Fruit fly (Drosophila melanogaster) whole organism, embryonic: Measurements from ENCODE around the gene kat-60L1.

Source experiments
- B-H1 ChIP-seq: fragments of 200-800 bp; sonication (Bioruptor generic); IDR thresholded peaks from 3 replicates; pipeline ENCODE4 v1.3.6; 2022; ENCODE audit warnings: missing biosample characterization, missing genetic modification characterization
- BtbVII ChIP-seq: fragments of 200-800 bp; sonication (Bioruptor generic); optimal IDR thresholded peaks from 3 replicates; lab custom pipeline; 2017; ENCODE audit warnings: missing biosample characterization, mild to moderate bottlenecking, missing genetic modification characterization
- C15 ChIP-seq: fragments of 200-800 bp; sonication (Bioruptor generic); IDR thresholded peaks from 3 replicates; pipeline ENCODE4 v1.3.6; 2022; ENCODE audit warnings: missing biosample characterization, missing genetic modification characterization
- CG1024 ChIP-seq: fragments of 200-800 bp; sonication (Bioruptor generic); IDR thresholded peaks from 2 replicates; pipeline ENCODE4 v1.3.6; 2022; ENCODE audit warnings: missing biosample characterization, missing genetic modification characterization
- CG11456 ChIP-seq: fragments of 200-800 bp; sonication (Bioruptor generic); IDR thresholded peaks from 3 replicates; pipeline ENCODE4 v1.3.6; 2022; ENCODE audit warnings: missing biosample characterization, missing genetic modification characterization
- CG11696 ChIP-seq: fragments of 200-800 bp; sonication (Bioruptor generic); IDR thresholded peaks from 2 replicates; pipeline ENCODE4 v1.3.6; 2022; ENCODE audit warnings: missing biosample characterization, missing genetic modification characterization
- CG12155 ChIP-seq: fragments of 200-800 bp; sonication (Bioruptor generic); optimal IDR thresholded peaks from 3 replicates; lab custom pipeline; 2016; ENCODE audit warnings: missing biosample characterization, missing genetic modification characterization
- CG13123 ChIP-seq: fragments of 200-800 bp; sonication (Bioruptor generic); optimal IDR thresholded peaks from 2 replicates; lab custom pipeline; 2016; ENCODE audit warnings: missing biosample characterization, missing genetic modification characterization
- CG13424 ChIP-seq: fragments of 200-800 bp; sonication (Bioruptor generic); optimal IDR thresholded peaks from 2 replicates; lab custom pipeline; 2019; ENCODE audit warnings: missing biosample characterization, mild to moderate bottlenecking, missing genetic modification characterization, moderate library complexity
- CG13894 ChIP-seq: fragments of 200-800 bp; sonication (Bioruptor generic); optimal IDR thresholded peaks from 3 replicates; lab custom pipeline; 2018; ENCODE audit warnings: missing biosample characterization, mild to moderate bottlenecking, missing genetic modification characterization, moderate library complexity
- CG14441 ChIP-seq: fragments of 200-800 bp; sonication (Bioruptor generic); IDR thresholded peaks from 2 replicates; pipeline ENCODE4 v1.3.6; 2022; ENCODE audit warnings: missing biosample characterization, missing genetic modification characterization
- CG16815 ChIP-seq: fragments of 200-800 bp; sonication (Bioruptor generic); optimal IDR thresholded peaks from 3 replicates; lab custom pipeline; 2017; ENCODE audit warnings: missing biosample characterization, mild to moderate bottlenecking, missing genetic modification characterization
- CG1792 ChIP-seq: fragments of 200-800 bp; sonication (Bioruptor generic); optimal IDR thresholded peaks from 2 replicates; lab custom pipeline; 2016; ENCODE audit warnings: missing biosample characterization, missing genetic modification characterization
- CG3163 ChIP-seq: fragments of 200-800 bp; sonication (Bioruptor generic); optimal IDR thresholded peaks from 3 replicates; lab custom pipeline; 2016; ENCODE audit warnings: missing biosample characterization, missing genetic modification characterization
- CG32772 ChIP-seq: fragments of 200-800 bp; sonication (Bioruptor generic); IDR thresholded peaks from 2 replicates; pipeline ENCODE4 v1.3.6; 2022; ENCODE audit warnings: missing biosample characterization, missing genetic modification characterization
- CG34376 ChIP-seq: fragments of 200-800 bp; sonication (Bioruptor generic); optimal IDR thresholded peaks from 2 replicates; lab custom pipeline; 2018; ENCODE audit warnings: missing biosample characterization, mild to moderate bottlenecking, missing genetic modification characterization
- CG3847 ChIP-seq: fragments of 200-800 bp; sonication (Bioruptor generic); IDR thresholded peaks from 2 replicates; pipeline ENCODE4 v1.3.6; 2022; ENCODE audit warnings: missing biosample characterization, missing genetic modification characterization
- CG42726 ChIP-seq: fragments of 200-800 bp; sonication (Bioruptor generic); IDR thresholded peaks from 2 replicates; pipeline ENCODE4 v1.3.6; 2022; ENCODE audit warnings: missing biosample characterization, missing genetic modification characterization; ENCODE audit not compliant: partially characterized antibody
- CG4282 ChIP-seq: fragments of 200-800 bp; sonication (Bioruptor generic); optimal IDR thresholded peaks from 2 replicates; lab custom pipeline; 2016; ENCODE audit warnings: missing biosample characterization, missing genetic modification characterization
- CG4730 ChIP-seq: fragments of 200-800 bp; sonication (Bioruptor generic); IDR thresholded peaks from 2 replicates; pipeline ENCODE4 v1.3.6; 2022; ENCODE audit warnings: missing biosample characterization, missing genetic modification characterization
- CG6689 ChIP-seq: fragments of 200-800 bp; sonication (Bioruptor generic); IDR thresholded peaks from 2 replicates; pipeline ENCODE4 v1.3.6; 2022; ENCODE audit warnings: missing biosample characterization, missing genetic modification characterization
- CG7786 ChIP-seq: fragments of 200-800 bp; sonication (Bioruptor generic); optimal IDR thresholded peaks from 2 replicates; lab custom pipeline; 2016; ENCODE audit warnings: missing biosample characterization, missing genetic modification characterization
- CG8089 ChIP-seq: fragments of 200-800 bp; sonication (Bioruptor generic); optimal IDR thresholded peaks from 3 replicates; lab custom pipeline; 2016; ENCODE audit warnings: missing biosample characterization, missing genetic modification characterization
- Eip74EF ChIP-seq, 2 experiments: fragments of 200-800 bp in 1 of 2; fragments of >200 bp in 1 of 2; sonication (Bioruptor generic) in 1 of 2; optimal IDR thresholded peaks; 2 replicates each; lab custom pipeline; 2017 to 2019; ENCODE audit warnings: missing biosample characterization in 2 of 2, missing genetic modification characterization in 2 of 2, mild to moderate bottlenecking in 1 of 2, moderate library complexity in 1 of 2
- Jarid2 ChIP-seq: fragments of 200-800 bp; sonication (Bioruptor generic); optimal IDR thresholded peaks from 3 replicates; lab custom pipeline; 2017; ENCODE audit warnings: mild to moderate bottlenecking, missing biosample characterization, missing genetic modification reagents, missing genetic modification characterization
- NC2β ChIP-seq: fragments of 200-800 bp; sonication (Bioruptor generic); optimal IDR thresholded peaks from 2 replicates; lab custom pipeline; 2016; ENCODE audit warnings: missing biosample characterization, missing genetic modification characterization
- Nf-YC ChIP-seq: fragments of 200-800 bp; optimal IDR thresholded peaks from 3 replicates; lab custom pipeline; 2019; ENCODE audit warnings: missing biosample characterization, mild to moderate bottlenecking, missing genetic modification characterization, moderate library complexity
- Optix ChIP-seq: fragments of 200-800 bp; sonication (Bioruptor generic); IDR thresholded peaks from 3 replicates; pipeline ENCODE4 v1.3.6; 2022; ENCODE audit warnings: missing biosample characterization, missing genetic modification characterization
- Taf1 ChIP-seq: fragments of 200-800 bp; sonication (Bioruptor generic); IDR thresholded peaks from 2 replicates; pipeline ENCODE4 v1.3.6; 2022; ENCODE audit warnings: missing biosample characterization, missing genetic modification characterization
- aop ChIP-seq: fragments of 200-800 bp; sonication (Bioruptor generic); IDR thresholded peaks from 2 replicates; pipeline ENCODE4 v1.3.6; 2022; ENCODE audit warnings: missing biosample characterization, missing genetic modification characterization
- ase ChIP-seq: fragments of 200-800 bp; sonication (Bioruptor generic); IDR thresholded peaks from 3 replicates; pipeline ENCODE4 v1.3.6; 2022; ENCODE audit warnings: missing biosample characterization, missing genetic modification characterization
- bbx ChIP-seq: fragments of 200-800 bp; sonication (Bioruptor generic); IDR thresholded peaks from 2 replicates; pipeline ENCODE4 v1.3.6; 2022; ENCODE audit warnings: missing biosample characterization, missing genetic modification characterization; ENCODE audit not compliant: partially characterized antibody
- caup ChIP-seq: fragments of 200-800 bp; sonication (Bioruptor generic); optimal IDR thresholded peaks from 3 replicates; lab custom pipeline; 2017; ENCODE audit warnings: missing biosample characterization, mild to moderate bottlenecking, missing genetic modification characterization, moderate library complexity; ENCODE audit not compliant: severe bottlenecking
- cg ChIP-seq: fragments of 200-800 bp; sonication (Bioruptor generic); optimal IDR thresholded peaks from 3 replicates; lab custom pipeline; 2019; ENCODE audit warnings: missing biosample characterization, mild to moderate bottlenecking, missing genetic modification characterization, moderate library complexity
- dm ChIP-seq: fragments of 200-800 bp; sonication (Bioruptor generic); optimal IDR thresholded peaks from 3 replicates; lab custom pipeline; 2016; ENCODE audit warnings: missing biosample characterization, missing genetic modification characterization
- ems ChIP-seq: fragments of 200-800 bp; sonication (Bioruptor generic); optimal IDR thresholded peaks from 3 replicates; lab custom pipeline; 2016; ENCODE audit warnings: missing biosample characterization, missing genetic modification characterization
- hbn ChIP-seq: fragments of 200-800 bp; sonication (Bioruptor generic); IDR thresholded peaks from 2 replicates; pipeline ENCODE4 v1.3.6; 2022; ENCODE audit warnings: missing biosample characterization, missing genetic modification characterization; ENCODE audit not compliant: partially characterized antibody
- kay ChIP-seq: fragments of 200-800 bp; sonication (Bioruptor generic); optimal IDR thresholded peaks from 2 replicates; lab custom pipeline; 2016; ENCODE audit warnings: missing biosample characterization, missing genetic modification characterization
- lbe ChIP-seq: fragments of 200-800 bp; sonication (Bioruptor generic); optimal IDR thresholded peaks from 2 replicates; lab custom pipeline; 2016; ENCODE audit warnings: missing biosample characterization, mild to moderate bottlenecking, missing genetic modification characterization
- luna ChIP-seq: fragments of 200-800 bp; sonication (Bioruptor generic); optimal IDR thresholded peaks from 2 replicates; lab custom pipeline; 2016; ENCODE audit warnings: missing biosample characterization, missing genetic modification characterization
- onecut ChIP-seq: fragments of 200-800 bp; sonication (Bioruptor generic); IDR thresholded peaks from 2 replicates; pipeline ENCODE4 v1.3.6; 2022; ENCODE audit warnings: missing biosample characterization, missing genetic modification characterization
- otp ChIP-seq: fragments of 200-800 bp; sonication (Bioruptor generic); IDR thresholded peaks from 3 replicates; pipeline ENCODE4, ENCODE4 v1.3.6; 2022; ENCODE audit warnings: missing biosample characterization, missing genetic modification characterization
- pan ChIP-seq, 4 experiments: fragments of >200 bp in 3 of 4; fragments of 200-800 bp in 1 of 4; sonication (Bioruptor generic) in 1 of 4; optimal IDR thresholded peaks in 3 of 4; IDR thresholded peaks in 1 of 4; 2 replicates each; pipeline versions ENCODE4 v1.3.6 to Lab custom; 2017 to 2022; ENCODE audit warnings: missing biosample characterization in 2 of 4, missing genetic modification characterization in 2 of 4, mixed read lengths in 1 of 4
- pum ChIP-seq: fragments of 200-800 bp; sonication (Bioruptor generic); optimal IDR thresholded peaks from 2 replicates; lab custom pipeline; 2016; ENCODE audit warnings: missing biosample characterization, missing genetic modification characterization
- ro ChIP-seq: fragments of 200-800 bp; sonication (Bioruptor generic); IDR thresholded peaks from 2 replicates; pipeline ENCODE4 v1.3.6; 2022; ENCODE audit warnings: missing biosample characterization, missing genetic modification characterization
- sens-2 ChIP-seq: fragments of 200-800 bp; sonication (Bioruptor generic); IDR thresholded peaks from 2 replicates; pipeline ENCODE4 v1.3.6; 2022; ENCODE audit warnings: missing biosample characterization, missing genetic modification characterization
- sna ChIP-seq: fragments of 200-800 bp; sonication (Bioruptor generic); IDR thresholded peaks from 2 replicates; pipeline ENCODE4 v1.3.6; 2022; ENCODE audit warnings: missing biosample characterization, missing genetic modification characterization; ENCODE audit not compliant: partially characterized antibody
- ssp ChIP-seq: fragments of 200-800 bp; sonication (Bioruptor generic); IDR thresholded peaks from 2 replicates; pipeline ENCODE4 v1.3.6; 2022; ENCODE audit warnings: missing biosample characterization, missing genetic modification characterization
- sug ChIP-seq: fragments of 200-800 bp; optimal IDR thresholded peaks from 2 replicates; lab custom pipeline; 2019; ENCODE audit warnings: missing biosample characterization, mild to moderate bottlenecking, missing genetic modification characterization, moderate library complexity
- vfl ChIP-seq: fragments of 200-800 bp; sonication (Bioruptor generic); optimal IDR thresholded peaks from 2 replicates; lab custom pipeline; 2016; ENCODE audit warnings: missing biosample characterization, missing genetic modification characterization
- zf30C ChIP-seq: fragments of 200-800 bp; sonication (Bioruptor generic); optimal IDR thresholded peaks from 3 replicates; lab custom pipeline; 2018; ENCODE audit warnings: missing biosample characterization, mild to moderate bottlenecking, missing genetic modification characterization

kat-60L1 gene

dm6 chr3R:5824456-5824855, 42.9 kb downstream of the kat-60L1 start, which contains the start of the genes Sec20 and dgrn (continued):
- TF ChIP-seq CG4730 (GFP tag; lab: Robert Waterston, UW) (0 out of 2 replicates have a peak, but pooled peaks have one; percentile 20), CG12155 (GFP tag; lab: Kevin White, UChicago) (peak; percentile 75), Nf-YC (tag; lab: Kevin White, UChicago) (peak; percentile 66), CG1024 (GFP tag; lab: Robert Waterston, UW) (no peak), Optix (GFP tag; lab: Robert Waterston, UW) (no peak), aop (GFP tag; lab: Robert Waterston, UW) (no peak), CG1792 (GFP tag; lab: Kevin White, UChicago) (no peak), lbe (GFP tag; lab: Kevin White, UChicago) (peak; percentile 83), CG16815 (GFP tag; lab: Kevin White, UChicago) (peak; percentile 35), CG4282 (GFP tag; lab: Kevin White, UChicago) (no peak), NC2β (GFP tag; lab: Kevin White, UChicago) (no peak), ssp (no peak; the same call in 1 of the 2 replicates), Taf1 (GFP tag; lab: Robert Waterston, UW) (0 out of 2 replicates have a peak, but pooled peaks have one; percentile 28), vfl (GFP tag; lab: Kevin White, UChicago) (peak; percentile 57), hbn (GFP tag; lab: Robert Waterston, UW) (peak; percentile 94), CG8089 (GFP tag; lab: Kevin White, UChicago) (no peak), otp (GFP tag; lab: Robert Waterston, UW) (no peak), Jarid2 (no peak), CG14441 (GFP tag; lab: Robert Waterston, UW) (no peak), kay (GFP tag; lab: Kevin White, UChicago) (peak; percentile 44), ro (no peak), cg (no peak), CG6689 (GFP tag; lab: Robert Waterston, UW) (peak; percentile 47; the same call in 1 of the 2 replicates), CG13894 (tag; lab: Kevin White, UChicago) (peak; percentile 58), ase (GFP tag; lab: Robert Waterston, UW) (no peak; the same call in 2 of the 3 replicates), CG3847 (peak; percentile 77), sug (tag; lab: Kevin White, UChicago) (peak; percentile 79), BtbVII (GFP tag; lab: Kevin White, UChicago) (no peak), bbx (GFP tag; lab: Robert Waterston, UW) (peak; percentile 94), CG11456 (GFP tag; lab: Robert Waterston, UW) (peak; percentile 70; the same call in 2 of the 3 replicates), pum (GFP tag; lab: Kevin White, UChicago) (peak; percentile 4), caup (peak; percentile 54), dm (peak; percentile 48), sna (GFP tag; lab: Robert Waterston, UW) (peak; percentile 95), CG13123 (GFP tag; lab: Kevin White, UChicago) (peak; percentile 48), onecut (GFP tag; lab: Robert Waterston, UW) (peak; percentile 41), CG34376 (GFP tag; lab: Kevin White, UChicago) (peak; percentile 1), C15 (GFP tag; lab: Robert Waterston, UW) (no peak), CG3163 (GFP tag; lab: Kevin White, UChicago) (no peak), CG32772 (peak; percentile 50; the same call in 1 of the 2 replicates), CG7786 (GFP tag; lab: Kevin White, UChicago) (peak; percentile 39), CG13424 (tag; lab: Kevin White, UChicago) (peak; percentile 74), luna (no peak), Eip74EF (GFP tag; optimal IDR thresholded peaks at IDR 0.05; lab: Kevin White, UChicago) (no peak), CG11696 (GFP tag; lab: Robert Waterston, UW) (no peak), CG42726 (GFP tag; lab: Robert Waterston, UW) (peak; percentile 87), pan (optimal IDR thresholded peaks at IDR 0.05; lab: Kevin White, UChicago) (no peak), pan (GFP tag; optimal IDR thresholded peaks at IDR 0.05 in 1 of 2, IDR thresholded peaks at IDR 0.05 in 1 of 2) (peak in 1 of 2 experiments; percentile 37), ems (peak; percentile 59), zf30C (GFP tag; lab: Kevin White, UChicago) (no peak), B-H1 (GFP tag; lab: Robert Waterston, UW) (no peak), sens-2 (GFP tag; lab: Robert Waterston, UW) (no peak)
